Fruit fly (Drosophila melanogaster) whole organism, wandering third instar larva: ENCODE measurements around the gene lilli.

Experiments used
- Abd-B ChIP-seq: fragments of >200 bp; optimal IDR thresholded peaks from 2 replicates; lab custom pipeline; 2017; ENCODE audit warnings: missing biosample characterization, missing genetic modification characterization
- CG32264 ChIP-seq: fragments of 200-800 bp; sonication (Bioruptor generic); optimal IDR thresholded peaks from 2 replicates; lab custom pipeline; 2016; ENCODE audit warnings: missing biosample characterization, missing genetic modification characterization
- CG9705 ChIP-seq: fragments of 200-800 bp; sonication (Bioruptor generic); optimal IDR thresholded peaks from 2 replicates; lab custom pipeline; 2018; ENCODE audit warnings: missing biosample characterization, mild to moderate bottlenecking, missing genetic modification characterization
- CrebA ChIP-seq: fragments of 200-800 bp; sonication (Bioruptor generic); optimal IDR thresholded peaks from 2 replicates; lab custom pipeline; 2016; ENCODE audit warnings: missing biosample characterization, mild to moderate bottlenecking, missing genetic modification characterization, borderline replicate concordance
- Dfd ChIP-seq: fragments of >200 bp; optimal IDR thresholded peaks from 2 replicates; lab custom pipeline; 2017; ENCODE audit warnings: missing biosample characterization, missing genetic modification characterization
- Dif ChIP-seq: fragments of 200-275, 200-300 bp; sonication (Bioruptor generic); optimal IDR thresholded peaks from 2 replicates; lab custom pipeline; 2018; ENCODE audit warnings: missing biosample characterization, missing genetic modification characterization; ENCODE audit not compliant: partially characterized antibody
- GATAd ChIP-seq: sonication (Bioruptor generic); optimal IDR thresholded peaks from 2 replicates; lab custom pipeline; 2016; ENCODE audit warnings: missing biosample characterization, missing genetic modification characterization
- HLH106 ChIP-seq: fragments of 200-800 bp; optimal IDR thresholded peaks from 3 replicates; lab custom pipeline; 2019; ENCODE audit warnings: missing biosample characterization, mild to moderate bottlenecking, missing genetic modification characterization, moderate library complexity
- Hnf4 ChIP-seq: fragments of 200-800 bp; sonication (Bioruptor generic); optimal IDR thresholded peaks from 2 replicates; lab custom pipeline; 2016; ENCODE audit warnings: missing biosample characterization, mild to moderate bottlenecking, missing genetic modification characterization
- Hr78 ChIP-seq: fragments of >200 bp; optimal IDR thresholded peaks from 2 replicates; lab custom pipeline; 2017; ENCODE audit warnings: missing biosample characterization, missing genetic modification characterization
- Hr83 ChIP-seq: fragments of 200-300 bp; sonication (Bioruptor generic); optimal IDR thresholded peaks from 2 replicates; lab custom pipeline; 2016; ENCODE audit warnings: missing biosample characterization, mild to moderate bottlenecking, missing genetic modification characterization, moderate library complexity; ENCODE audit not compliant: poor library complexity, severe bottlenecking
- Jra ChIP-seq: sonication (Bioruptor generic); optimal IDR thresholded peaks from 2 replicates; lab custom pipeline; 2016; ENCODE audit warnings: missing biosample characterization, missing genetic modification characterization
- Mio ChIP-seq: sonication (Bioruptor generic); optimal IDR thresholded peaks from 2 replicates; lab custom pipeline; 2016; ENCODE audit warnings: missing biosample characterization, missing genetic modification characterization
- Myc ChIP-seq: fragments of >200 bp; optimal IDR thresholded peaks from 2 replicates; lab custom pipeline; 2017
- N ChIP-seq: fragments of >200 bp; optimal IDR thresholded peaks from 2 replicates; lab custom pipeline; 2018; ENCODE audit warnings: missing biosample characterization, missing external identifiers, missing genetic modification characterization
- OdsH ChIP-seq: fragments of 200-800 bp; sonication (Bioruptor generic); optimal IDR thresholded peaks from 2 replicates; lab custom pipeline; 2016; ENCODE audit warnings: missing biosample characterization, mild to moderate bottlenecking, missing genetic modification characterization
- Rel ChIP-seq, 2 experiments: fragments of 200-800 bp; sonication (Bioruptor generic) in 1 of 2; optimal IDR thresholded peaks; 2 replicates in 1 of 2; 3 replicates in 1 of 2; lab custom pipeline; 2016 to 2019; ENCODE audit warnings: mild to moderate bottlenecking in 2 of 2, missing biosample characterization in 2 of 2, missing genetic modification characterization in 2 of 2, moderate library complexity in 1 of 2
- Sp1 ChIP-seq: fragments of 200-800 bp; sonication (Bioruptor generic); optimal IDR thresholded peaks from 3 replicates; lab custom pipeline; 2019; ENCODE audit warnings: missing biosample characterization, mild to moderate bottlenecking, missing genetic modification characterization, moderate library complexity
- Vsx2 ChIP-seq: fragments of 200-300, 225-300 bp; sonication (Bioruptor generic); optimal IDR thresholded peaks from 2 replicates; lab custom pipeline; 2018; ENCODE audit warnings: missing biosample characterization, missing genetic modification characterization; ENCODE audit not compliant: partially characterized antibody
- br ChIP-seq: fragments of 200-800 bp; sonication (Bioruptor generic); optimal IDR thresholded peaks from 2 replicates; lab custom pipeline; 2016; ENCODE audit warnings: missing biosample characterization, missing genetic modification characterization
- brk ChIP-seq: fragments of 200-800 bp; sonication (Bioruptor generic); optimal IDR thresholded peaks from 2 replicates; lab custom pipeline; 2016; ENCODE audit warnings: missing biosample characterization, mild to moderate bottlenecking, missing genetic modification characterization
- dl ChIP-seq, 2 experiments: fragments of 175-275, 200-275 bp in 1 of 2; fragments of 200-275 bp in 1 of 2; sonication (Bioruptor generic); optimal IDR thresholded peaks; lab custom pipeline; 2018; ENCODE audit warnings: mild to moderate bottlenecking in 2 of 2, missing biosample characterization in 2 of 2, missing genetic modification characterization in 2 of 2, moderate library complexity in 2 of 2; ENCODE audit not compliant: partially characterized antibody in 2 of 2, insufficient read depth in 1 of 2
- dmrt93B ChIP-seq: fragments of 200-800 bp; sonication (Bioruptor generic); optimal IDR thresholded peaks from 2 replicates; lab custom pipeline; 2018; ENCODE audit warnings: missing biosample characterization, mild to moderate bottlenecking, missing genetic modification characterization
- dsf ChIP-seq: sonication (Bioruptor generic); optimal IDR thresholded peaks from 2 replicates; lab custom pipeline; 2016; ENCODE audit warnings: missing biosample characterization, missing genetic modification characterization, borderline replicate concordance
- ey ChIP-seq: fragments of 200-800 bp; sonication (Bioruptor generic); optimal IDR thresholded peaks from 2 replicates; lab custom pipeline; 2016; ENCODE audit warnings: missing biosample characterization, missing genetic modification characterization
- foxo ChIP-seq, 2 experiments: fragments of 200-800 bp; sonication (Bioruptor generic); optimal IDR thresholded peaks; 2 replicates in 1 of 2; 3 replicates in 1 of 2; lab custom pipeline; 2016 to 2017; ENCODE audit warnings: missing biosample characterization in 2 of 2, missing genetic modification characterization in 2 of 2
- fru ChIP-seq: fragments of 200-800 bp; sonication (Bioruptor generic); optimal IDR thresholded peaks from 3 replicates; lab custom pipeline; 2016; ENCODE audit warnings: missing biosample characterization, mild to moderate bottlenecking, missing genetic modification characterization
- h ChIP-seq: fragments of 200-800 bp; sonication (Bioruptor generic); optimal IDR thresholded peaks from 3 replicates; lab custom pipeline; 2016; ENCODE audit warnings: missing biosample characterization, mild to moderate bottlenecking, missing genetic modification characterization
- jim ChIP-seq: fragments of 175-275, 200-325 bp; sonication (Bioruptor generic); optimal IDR thresholded peaks from 2 replicates; lab custom pipeline; 2016; ENCODE audit warnings: missing biosample characterization, mild to moderate bottlenecking, missing genetic modification characterization
- lola ChIP-seq: fragments of >200 bp; optimal IDR thresholded peaks from 2 replicates; lab custom pipeline; 2017; ENCODE audit warnings: missing biosample characterization, missing genetic modification characterization
- pan ChIP-seq: fragments of >200 bp; optimal IDR thresholded peaks from 2 replicates; lab custom pipeline; 2017
- psq ChIP-seq: fragments of 200-800 bp; sonication (Bioruptor generic); optimal IDR thresholded peaks from 3 replicates; lab custom pipeline; 2017; ENCODE audit warnings: missing biosample characterization, mild to moderate bottlenecking, missing genetic modification characterization, moderate library complexity
- rgr ChIP-seq: fragments of 200-800 bp; sonication (Bioruptor generic); optimal IDR thresholded peaks from 3 replicates; lab custom pipeline; 2016; ENCODE audit warnings: missing biosample characterization, mild to moderate bottlenecking, missing genetic modification characterization
- sage ChIP-seq: fragments of 200-800 bp; sonication (Bioruptor generic); optimal IDR thresholded peaks from 2 replicates; lab custom pipeline; 2016; ENCODE audit warnings: missing biosample characterization, mild to moderate bottlenecking, missing genetic modification characterization
- sv ChIP-seq: fragments of 200-800 bp; sonication (Bioruptor generic); optimal IDR thresholded peaks from 3 replicates; lab custom pipeline; 2016; ENCODE audit warnings: missing biosample characterization, missing genetic modification characterization
- tai ChIP-seq: sonication (Bioruptor generic); optimal IDR thresholded peaks from 2 replicates; lab custom pipeline; 2016; ENCODE audit warnings: missing biosample characterization, missing genetic modification characterization
- usp ChIP-seq: fragments of >200 bp; optimal IDR thresholded peaks from 2 replicates; lab custom pipeline; 2017; ENCODE audit warnings: missing biosample characterization, missing genetic modification characterization
- woc ChIP-seq: sonication (Bioruptor generic); optimal IDR thresholded peaks from 2 replicates; lab custom pipeline; 2016; ENCODE audit warnings: missing biosample characterization, mild to moderate bottlenecking, missing genetic modification characterization

lilli gene

dm6 chr2L:2872968-2873728 lies 12.6 kb upstream of the lilli start (continued):
- peak; percentile 28 for TF ChIP-seq Hnf4 (GFP tag; lab: Kevin White, UChicago)

DNA sequence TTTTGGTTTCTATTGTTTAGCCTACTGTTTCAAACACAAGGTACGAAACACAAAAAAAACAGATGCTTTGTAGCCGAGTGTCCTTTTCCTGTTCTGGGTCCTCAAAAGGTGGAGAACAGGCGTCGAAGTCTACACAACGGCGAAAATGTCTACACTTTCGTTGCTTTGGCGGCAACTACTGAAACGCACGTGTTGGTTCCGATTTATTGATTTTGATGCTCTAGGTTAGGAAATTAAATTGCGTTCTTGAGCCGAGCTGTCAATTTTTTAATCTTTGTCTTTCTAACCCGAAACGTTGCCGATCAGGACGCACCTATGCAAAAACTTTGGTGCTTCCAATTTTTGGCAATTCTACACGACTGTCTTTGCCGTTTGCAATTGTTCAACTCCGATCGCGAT lies 12.0 kb upstream of the lilli start:
- peak; percentile 29 for TF ChIP-seq woc (GFP tag; lab: Kevin White, UChicago)
- no peak for TF ChIP-seq OdsH
- TF ChIP-seq Rel (GFP tag; optimal IDR thresholded peaks at IDR 0.05; lab: Kevin White, UChicago): no peak
- no peak for TF ChIP-seq Rel (tag; optimal IDR thresholded peaks at IDR 0.05; lab: Kevin White, UChicago)
- TF ChIP-seq, all 38 proteins: peak for 1

DNA sequence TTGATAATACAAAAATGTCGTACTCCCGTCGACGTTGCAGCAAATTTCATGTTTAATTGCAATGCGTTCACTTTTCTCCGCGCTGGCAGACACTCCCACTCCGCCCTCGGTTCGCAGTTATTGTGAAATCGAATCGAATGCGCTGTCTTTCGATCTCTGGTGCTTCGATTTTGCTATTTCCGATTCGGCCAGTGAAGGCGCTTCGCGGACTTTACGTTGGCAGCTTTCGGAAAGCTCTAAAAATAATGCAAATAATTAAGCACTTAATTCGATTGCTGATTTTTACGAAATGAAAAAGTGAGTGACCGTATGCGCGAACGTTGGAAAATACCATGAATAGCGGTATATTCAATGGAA lies 11.6 kb upstream of the lilli start, which contains the start of gene Ifrd1:
Gene Ifrd1 (minus strand): TSS at position 305 of the 357 bp plus-strand sequence.
- TF ChIP-seq jim (GFP tag; lab: Kevin White, UChicago) (no peak), Hnf4 (GFP tag; lab: Kevin White, UChicago) (no peak), woc (GFP tag; lab: Kevin White, UChicago) (no peak), h (no peak), Jra (GFP tag; lab: Kevin White, UChicago) (no peak), CG32264 (GFP tag; lab: Kevin White, UChicago) (no peak), lola (GFP tag; lab: Kevin White, UChicago) (no peak), foxo (GFP tag; optimal IDR thresholded peaks at IDR 0.05; lab: Kevin White, UChicago) (no peak), Abd-B (GFP tag; lab: Kevin White, UChicago) (no peak), sv (GFP tag; lab: Kevin White, UChicago) (no peak), tai (GFP tag; lab: Kevin White, UChicago) (no peak), ey (GFP tag; lab: Kevin White, UChicago) (no peak), dsf (no peak), CG9705 (GFP tag; lab: Kevin White, UChicago) (no peak)

DNA sequence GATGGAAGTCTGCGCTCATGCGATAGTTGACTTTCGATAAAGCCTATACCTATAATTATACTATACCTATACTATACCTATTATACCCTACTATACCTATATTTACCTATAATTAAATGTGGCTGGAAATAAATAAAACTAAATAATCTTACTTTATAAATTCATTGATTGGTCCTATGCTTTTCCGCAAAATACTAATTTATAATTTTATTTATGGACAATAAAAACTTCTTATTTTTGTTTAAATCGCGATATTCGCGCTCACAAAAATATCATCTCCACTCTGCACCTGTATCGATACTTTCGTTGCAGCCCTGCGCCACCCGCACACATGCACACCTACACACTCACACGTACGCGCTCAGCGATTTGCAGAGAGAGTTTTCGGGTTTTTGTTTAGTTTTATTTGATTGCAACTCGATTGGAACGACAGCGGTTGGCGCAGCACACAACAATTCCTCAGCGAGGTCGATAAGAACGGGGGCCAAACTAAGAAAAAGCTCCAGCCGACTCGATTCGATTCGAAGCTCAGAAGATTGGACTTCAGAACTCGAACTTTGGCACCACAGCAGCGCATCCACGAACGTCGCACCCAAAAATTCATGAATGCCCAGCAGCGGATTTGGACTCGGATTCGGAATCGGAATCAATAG lies 11.1 kb upstream of the lilli start, which contains the start of gene CG8814:
Gene CG8814 (plus strand): TSS at position 349 of the 653 bp plus-strand sequence.
- peak; percentile 68 for TF ChIP-seq brk (GFP tag; lab: Kevin White, UChicago)
- TF ChIP-seq Hr83: peak; percentile 47
- TF ChIP-seq OdsH: peak; percentile 51
- TF ChIP-seq dmrt93B (GFP tag; lab: Kevin White, UChicago): peak; percentile 68
- TF ChIP-seq GATAd (GFP tag; lab: Kevin White, UChicago): no peak
- peak; percentile 57 for TF ChIP-seq h
- TF ChIP-seq Dif (GFP tag; lab: Kevin White, UChicago): peak; percentile 31
- TF ChIP-seq psq (GFP tag; lab: Kevin White, UChicago): peak; percentile 68
- TF ChIP-seq ey (GFP tag; lab: Kevin White, UChicago): peak; percentile 51
- TF ChIP-seq Jra (GFP tag; lab: Kevin White, UChicago): peak; percentile 42
- no peak for TF ChIP-seq CG32264 (GFP tag; lab: Kevin White, UChicago)
- peak; percentile 48 for TF ChIP-seq Sp1 (GFP tag; lab: Kevin White, UChicago)
- no peak for TF ChIP-seq lola (GFP tag; lab: Kevin White, UChicago)
- no peak for TF ChIP-seq Abd-B (GFP tag; lab: Kevin White, UChicago)
- TF ChIP-seq tai (GFP tag; lab: Kevin White, UChicago): no peak
- no peak for TF ChIP-seq usp (GFP tag; lab: Kevin White, UChicago)
- TF ChIP-seq jim (GFP tag; lab: Kevin White, UChicago): no peak
- TF ChIP-seq Rel (GFP tag; optimal IDR thresholded peaks at IDR 0.05; lab: Kevin White, UChicago): peak; percentile 71
- TF ChIP-seq Rel (tag; optimal IDR thresholded peaks at IDR 0.05; lab: Kevin White, UChicago): peak; percentile 88
- peak; percentile 42 for TF ChIP-seq sage (GFP tag; lab: Kevin White, UChicago)
- TF ChIP-seq woc (GFP tag; lab: Kevin White, UChicago): peak; percentile 76
- no peak for TF ChIP-seq N (GFP tag; lab: Kevin White, UChicago)
- peak; percentile 28 for TF ChIP-seq CG9705 (GFP tag; lab: Kevin White, UChicago)
- no peak for TF ChIP-seq Dfd
- peak; percentile 23 for TF ChIP-seq br
- no peak for TF ChIP-seq pan (lab: Kevin White, UChicago)
- peak; percentile 74 for TF ChIP-seq HLH106 (tag; lab: Kevin White, UChicago)
- TF ChIP-seq fru (GFP tag; lab: Kevin White, UChicago): peak; percentile 64
- no peak for TF ChIP-seq Myc
- TF ChIP-seq Hnf4 (GFP tag; lab: Kevin White, UChicago): peak; percentile 88
- peak; percentile 46 for TF ChIP-seq dsf
- TF ChIP-seq Hr78 (GFP tag; lab: Kevin White, UChicago): no peak
- TF ChIP-seq dl (GFP tag; optimal IDR thresholded peaks at IDR 0.05; lab: Kevin White, UChicago; ENCODE audit: insufficient read depth in 1 of 2, partially characterized antibody in 2 of 2): peak in 1 of 2 experiments; percentile 31
- no peak for TF ChIP-seq Mio (GFP tag; lab: Kevin White, UChicago)
- TF ChIP-seq CrebA: no peak
- TF ChIP-seq rgr: peak; percentile 58
- TF ChIP-seq sv (GFP tag; lab: Kevin White, UChicago): peak; percentile 43
- TF ChIP-seq foxo (GFP tag; optimal IDR thresholded peaks at IDR 0.05; lab: Kevin White, UChicago): peak in 1 of 2 experiments; percentile 78
- TF ChIP-seq Vsx2 (GFP tag; lab: Kevin White, UChicago): no peak
- TF ChIP-seq, all 38 proteins: peak for 23
